Worm (Caenorhabditis elegans) whole organism, L4 larva: Measurements from ENCODE around the gene F11A10.5.

Source experiments
- F26F4.8 ChIP-seq: fragments of 200-800 bp; sonication (Bioruptor generic); conservative IDR thresholded peaks from 2 replicates; pipeline ENCODE4 v1.3.6; 2022; ENCODE audit warnings: missing genetic modification characterization, missing compliant biosample characterization
- F37D6.2 ChIP-seq: sonication (generic microtip); optimal IDR thresholded peaks from 2 replicates; lab custom pipeline; 2016; ENCODE audit warnings: mild to moderate bottlenecking, missing genetic modification characterization, missing compliant biosample characterization
- F44E2.7 ChIP-seq: fragments of 200-800 bp; sonication (Bioruptor generic); IDR thresholded peaks from 2 replicates; pipeline ENCODE4 v2.1.2; 2022; ENCODE audit warnings: missing genetic modification characterization, missing compliant biosample characterization
- T20F7.1 ChIP-seq: fragments of 200-800 bp; sonication (Bioruptor generic); optimal IDR thresholded peaks from 2 replicates; lab custom pipeline; 2018; ENCODE audit warnings: mild to moderate bottlenecking, missing genetic modification characterization, missing compliant biosample characterization
- T26A8.4 ChIP-seq: fragments of 200-800 bp; sonication (Bioruptor generic); IDR thresholded peaks from 2 replicates; pipeline ENCODE4 v1.3.6; 2022; ENCODE audit warnings: missing genetic modification characterization, missing compliant biosample characterization
- Y105C5A.15 ChIP-seq: fragments of 200-800 bp; sonication (Bioruptor generic); IDR thresholded peaks from 2 replicates; pipeline ENCODE4 v1.3.6; 2022; ENCODE audit warnings: missing genetic modification characterization, missing compliant biosample characterization
- Y48G9A.11 ChIP-seq: fragments of 200-800 bp; sonication (Bioruptor generic); IDR thresholded peaks from 2 replicates; pipeline ENCODE4 v1.3.6; 2022; ENCODE audit warnings: missing genetic modification reagents, missing genetic modification characterization, missing compliant biosample characterization
- Y5F2A.4 ChIP-seq: fragments of 200-800 bp; sonication (Bioruptor generic); optimal IDR thresholded peaks from 2 replicates; lab custom pipeline; 2018; ENCODE audit warnings: mild to moderate bottlenecking, missing genetic modification characterization, missing compliant biosample characterization
- Y75B8A.6 ChIP-seq: fragments of 200-800 bp; sonication (Bioruptor generic); IDR thresholded peaks from 2 replicates; pipeline ENCODE4 v1.3.6; 2022; ENCODE audit warnings: missing genetic modification reagents, missing genetic modification characterization, missing compliant biosample characterization
- aha-1 ChIP-seq: fragments of 150-350 bp; peaks from one replicate; lab custom pipeline; 2014; ENCODE audit warnings: missing biosample characterization, missing genetic modification characterization
- aly-2 ChIP-seq: sonication (generic microtip); optimal IDR thresholded peaks from 2 replicates; lab custom pipeline; 2018; ENCODE audit warnings: missing biosample characterization, missing genetic modification characterization
- ama-1 ChIP-seq: fragments of 150-350 bp; optimal IDR thresholded peaks from 2 replicates; lab custom pipeline; 2014; ENCODE audit warnings: inconsistent platforms, mixed read lengths
- attf-4 ChIP-seq: sonication (generic microtip); optimal IDR thresholded peaks from 3 replicates; lab custom pipeline; 2017; ENCODE audit warnings: missing biosample characterization, missing genetic modification characterization
- ceh-32 ChIP-seq: sonication (generic microtip); optimal IDR thresholded peaks from 2 replicates; lab custom pipeline; 2016; ENCODE audit warnings: mild to moderate bottlenecking, missing genetic modification characterization, missing compliant biosample characterization; ENCODE audit not compliant: poor library complexity
- ceh-82 ChIP-seq: sonication (generic microtip); optimal IDR thresholded peaks from 2 replicates; lab custom pipeline; 2017; ENCODE audit warnings: missing biosample characterization, missing genetic modification characterization
- cey-2 ChIP-seq: sonication (generic microtip); optimal IDR thresholded peaks from 3 replicates; lab custom pipeline; 2017; ENCODE audit warnings: missing genetic modification characterization, mild to moderate bottlenecking, missing compliant biosample characterization, antibody characterized with exemption, borderline replicate concordance; ENCODE audit not compliant: insufficient read depth
- ctbp-1 ChIP-seq: fragments of 200-800 bp; sonication (Bioruptor generic); IDR thresholded peaks from 2 replicates; pipeline ENCODE4 v1.3.6; 2022; ENCODE audit warnings: missing genetic modification reagents, missing genetic modification characterization, missing compliant biosample characterization
- daf-19 ChIP-seq: fragments of 200-800 bp; sonication (Bioruptor generic); conservative IDR thresholded peaks from 2 replicates; pipeline ENCODE4 v1.3.6; 2022; ENCODE audit warnings: missing genetic modification characterization, missing compliant biosample characterization
- dmd-6 ChIP-seq: fragments of 200-800 bp; sonication (Bioruptor generic); IDR thresholded peaks from 2 replicates; pipeline ENCODE4 v1.3.6; 2022; ENCODE audit warnings: missing genetic modification reagents, missing genetic modification characterization, missing compliant biosample characterization
- dmd-8 ChIP-seq: fragments of 200-800 bp; sonication (Bioruptor generic); IDR thresholded peaks from 2 replicates; pipeline ENCODE4 v1.3.6; 2022; ENCODE audit warnings: missing genetic modification characterization, missing compliant biosample characterization
- dmd-9 ChIP-seq: fragments of 200-800 bp; sonication (Bioruptor generic); IDR thresholded peaks from 2 replicates; pipeline ENCODE4 v1.3.6; 2022; ENCODE audit warnings: missing genetic modification reagents, missing genetic modification characterization, missing compliant biosample characterization
- dpl-1 ChIP-seq: fragments of 150-350 bp; optimal IDR thresholded peaks from 2 replicates; lab custom pipeline; 2014; ENCODE audit warnings: missing biosample characterization, missing genetic modification reagents, missing genetic modification characterization
- dve-1 ChIP-seq: sonication (generic microtip); optimal IDR thresholded peaks from 2 replicates; lab custom pipeline; 2017; ENCODE audit warnings: antibody characterized with exemption, mild to moderate bottlenecking, missing genetic modification characterization, missing compliant biosample characterization; ENCODE audit not compliant: insufficient read depth
- egl-27 ChIP-seq: sonication (generic microtip); optimal IDR thresholded peaks from 3 replicates; lab custom pipeline; 2017; ENCODE audit warnings: missing biosample characterization, missing genetic modification reagents, missing genetic modification characterization
- fkh-10 ChIP-seq: fragments of 150-350 bp; optimal IDR thresholded peaks from 2 replicates; lab custom pipeline; 2014; ENCODE audit warnings: missing biosample characterization, missing genetic modification reagents, missing genetic modification characterization
- fos-1 ChIP-seq: fragments of 150-350 bp; optimal IDR thresholded peaks from 2 replicates; lab custom pipeline; 2014; ENCODE audit warnings: missing biosample characterization, missing genetic modification characterization
- gei-8 ChIP-seq: fragments of 200-800 bp; sonication (Bioruptor generic); optimal IDR thresholded peaks from 2 replicates; lab custom pipeline; 2018; ENCODE audit warnings: mild to moderate bottlenecking, missing genetic modification characterization, missing compliant biosample characterization
- hif-1 ChIP-seq, 2 experiments: sonication (generic microtip); optimal IDR thresholded peaks; 2 replicates each; lab custom pipeline; 2016 to 2017; ENCODE audit warnings: missing compliant biosample characterization in 2 of 2, missing genetic modification characterization in 2 of 2, missing genetic modification reagents in 2 of 2, missing genotype in 2 of 2, mild to moderate bottlenecking in 1 of 2
- jun-1 ChIP-seq: fragments of 150-350 bp; optimal IDR thresholded peaks from 2 replicates; lab custom pipeline; 2014; ENCODE audit warnings: missing biosample characterization, missing genetic modification reagents, missing genetic modification characterization
- lin-1 ChIP-seq: fragments of 200-800 bp; sonication (Bioruptor generic); IDR thresholded peaks from 2 replicates; pipeline ENCODE4 v1.3.6; 2022; ENCODE audit warnings: missing genetic modification reagents, missing genetic modification characterization, missing compliant biosample characterization
- lin-29 ChIP-seq: fragments of 200-800 bp; sonication (Bioruptor generic); IDR thresholded peaks from 2 replicates; pipeline ENCODE4 v1.3.6; 2022; ENCODE audit warnings: missing genetic modification reagents, missing genetic modification characterization, missing compliant biosample characterization
- lin-38 ChIP-seq: fragments of 200-800 bp; sonication (Bioruptor generic); IDR thresholded peaks from 2 replicates; pipeline ENCODE4 v1.3.6; 2022; ENCODE audit warnings: missing genetic modification reagents, missing genetic modification characterization, missing compliant biosample characterization
- lsy-2 ChIP-seq, 2 experiments: fragments of 150-350 bp in 1 of 2; sonication (generic microtip) in 1 of 2; optimal IDR thresholded peaks; 2 replicates each; lab custom pipeline; 2014 to 2017; ENCODE audit warnings: missing biosample characterization in 2 of 2, missing genetic modification characterization in 2 of 2
- mdt-29 ChIP-seq: fragments of 200-800 bp; sonication (Bioruptor generic); IDR thresholded peaks from 2 replicates; pipeline ENCODE4 v1.3.6; 2022; ENCODE audit warnings: missing genetic modification reagents, missing genetic modification characterization, missing compliant biosample characterization
- mep-1 ChIP-seq: fragments of 150-350 bp; sonication (generic microtip); optimal IDR thresholded peaks from 3 replicates; lab custom pipeline; 2014; ENCODE audit warnings: missing biosample characterization, missing genetic modification characterization
- nhr-10 ChIP-seq: fragments of 150-350 bp; optimal IDR thresholded peaks from 2 replicates; lab custom pipeline; 2014; ENCODE audit warnings: missing biosample characterization, missing genetic modification characterization
- nhr-102 ChIP-seq: sonication (generic microtip); optimal IDR thresholded peaks from 2 replicates; lab custom pipeline; 2016; ENCODE audit warnings: mild to moderate bottlenecking, missing genetic modification characterization, moderate library complexity, missing compliant biosample characterization
- nhr-11 ChIP-seq: fragments of 150-350 bp; optimal IDR thresholded peaks from 2 replicates; lab custom pipeline; 2014; ENCODE audit warnings: missing biosample characterization, missing genetic modification characterization
- nhr-28 ChIP-seq: fragments of 150-350 bp; optimal IDR thresholded peaks from 2 replicates; lab custom pipeline; 2014; ENCODE audit warnings: missing biosample characterization, missing genetic modification characterization
- nhr-42 ChIP-seq: fragments of 200-800 bp; sonication (Bioruptor generic); IDR thresholded peaks from 2 replicates; pipeline ENCODE4 v1.3.6; 2022; ENCODE audit warnings: missing genetic modification characterization, missing compliant biosample characterization
- nhr-48 ChIP-seq: sonication (generic microtip); optimal IDR thresholded peaks from 2 replicates; lab custom pipeline; 2016; ENCODE audit warnings: mild to moderate bottlenecking, missing genetic modification characterization, missing compliant biosample characterization
- nhr-76 ChIP-seq: fragments of 150-350 bp; optimal IDR thresholded peaks from 2 replicates; lab custom pipeline; 2014; ENCODE audit warnings: missing biosample characterization, missing genetic modification characterization
- pqm-1 ChIP-seq: sonication (generic microtip); optimal IDR thresholded peaks from 2 replicates; lab custom pipeline; 2017; ENCODE audit warnings: missing biosample characterization, missing genetic modification characterization
- rbr-2 ChIP-seq: sonication (generic microtip); optimal IDR thresholded peaks from 2 replicates; lab custom pipeline; 2016; ENCODE audit warnings: missing genotype, missing genetic modification characterization, missing compliant biosample characterization
- saeg-2 ChIP-seq: fragments of 200-800 bp; sonication (Bioruptor generic); IDR thresholded peaks from 2 replicates; pipeline ENCODE4 v1.3.6; 2022; ENCODE audit warnings: missing genetic modification reagents, missing genetic modification characterization, missing compliant biosample characterization
- sdz-12 ChIP-seq: fragments of 200-800 bp; sonication (Bioruptor generic); optimal IDR thresholded peaks from 2 replicates; lab custom pipeline; 2018; ENCODE audit warnings: mild to moderate bottlenecking, missing genetic modification characterization, missing compliant biosample characterization
- set-16 ChIP-seq: fragments of 200-800 bp; sonication (Bioruptor generic); IDR thresholded peaks from 2 replicates; pipeline ENCODE4 v1.3.6; 2022; ENCODE audit warnings: missing genetic modification reagents, missing genetic modification characterization, missing compliant biosample characterization
- snpc-1.2 ChIP-seq: fragments of 200-800 bp; sonication (Bioruptor generic); IDR thresholded peaks from 2 replicates; pipeline ENCODE4 v1.3.6; 2022; ENCODE audit warnings: missing genetic modification reagents, missing genetic modification characterization, missing compliant biosample characterization
- snpc-4 ChIP-seq: fragments of 150-350 bp; optimal IDR thresholded peaks from 2 replicates; lab custom pipeline; 2014; ENCODE audit warnings: missing biosample characterization, missing genetic modification characterization
- zag-1 ChIP-seq: fragments of 150-350 bp; optimal IDR thresholded peaks from 2 replicates; lab custom pipeline; 2014; ENCODE audit warnings: missing biosample characterization, missing genetic modification characterization
- zfp-3 ChIP-seq: fragments of 200-800 bp; sonication (Bioruptor generic); conservative IDR thresholded peaks from 2 replicates; pipeline ENCODE4 v1.3.6; 2022; ENCODE audit warnings: missing genetic modification reagents, missing genetic modification characterization, missing compliant biosample characterization
- ztf-11 ChIP-seq: fragments of 150-350 bp; optimal IDR thresholded peaks from 2 replicates; lab custom pipeline; 2014; ENCODE audit warnings: missing biosample characterization, missing genetic modification characterization

F11A10.5 gene

DNA sequence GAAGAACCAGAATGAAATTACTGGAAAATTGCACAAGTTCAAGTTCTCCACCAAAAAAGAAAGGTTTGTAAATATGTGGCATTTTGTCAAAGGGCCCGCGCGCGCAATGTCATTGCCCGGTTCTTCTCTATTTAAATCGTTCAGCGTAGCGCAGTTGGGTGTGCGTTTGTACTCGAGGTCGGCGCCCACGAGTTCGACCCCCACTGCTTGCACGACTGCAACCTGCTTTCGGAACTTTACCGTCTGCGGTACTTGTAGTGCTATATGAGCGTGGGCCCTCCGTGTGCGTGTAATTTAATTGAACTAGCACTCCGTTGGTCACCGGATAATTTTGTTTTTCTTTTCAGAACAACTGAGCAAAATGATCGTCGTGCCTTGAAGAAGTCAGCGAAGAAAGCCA, 7.4 kb upstream of the F11A10.5 start (continued):
- peak; percentile 79; the same call in 1 of the 2 replicates for TF ChIP-seq zfp-3 (GFP tag; lab: Robert Waterston, UW)
- TF ChIP-seq dve-1 (tag; lab: Kevin White, UChicago), result peak; percentile 74
- TF ChIP-seq T26A8.4, result peak; percentile 84
- no peak for TF ChIP-seq cey-2
- peak; percentile 82 for TF ChIP-seq lin-29 (GFP tag; lab: Robert Waterston, UW)
- TF ChIP-seq nhr-28 (tag; lab: Kevin White, UChicago), result no peak
- TF ChIP-seq nhr-48, result peak; percentile 69
- TF ChIP-seq mep-1 (tag; lab: Kevin White, UChicago), result peak; percentile 89
- TF ChIP-seq Y5F2A.4 (GFP tag; lab: Kevin White, UChicago), result peak; percentile 76
- TF ChIP-seq ceh-32, result no peak
- TF ChIP-seq ama-1, result no peak
- TF ChIP-seq pqm-1 (tag; lab: Kevin White, UChicago), result peak; percentile 14
- TF ChIP-seq lin-38 (GFP tag; lab: Robert Waterston, UW), result peak; percentile 88
- TF ChIP-seq Y48G9A.11, result peak; percentile 86
- TF ChIP-seq aha-1 (tag; lab: Kevin White, UChicago), result peak; percentile 99
- TF ChIP-seq T20F7.1 (GFP tag; lab: Kevin White, UChicago), result no peak
- TF ChIP-seq F44E2.7, result peak; percentile 94
- TF ChIP-seq nhr-102 (tag; lab: Kevin White, UChicago), result peak; percentile 84
- peak; percentile 68; the same call in 1 of the 2 replicates for TF ChIP-seq dmd-9
- no peak for TF ChIP-seq egl-27
- TF ChIP-seq nhr-76 (tag; lab: Kevin White, UChicago), result no peak
- peak; percentile 66 for TF ChIP-seq dmd-6 (GFP tag; lab: Robert Waterston, UW)
- peak; percentile 92 for TF ChIP-seq snpc-1.2 (GFP tag; lab: Robert Waterston, UW)
- 0 out of 2 replicates have a peak, but pooled peaks have one; percentile 27 for TF ChIP-seq Y75B8A.6 (GFP tag; lab: Robert Waterston, UW)
- peak; percentile 11 for TF ChIP-seq jun-1
- TF ChIP-seq nhr-10, result no peak
- no peak for TF ChIP-seq snpc-4 (tag; lab: Kevin White, UChicago)
- peak; percentile 48 for TF ChIP-seq dpl-1
- TF ChIP-seq sdz-12, result peak; percentile 75
- TF ChIP-seq mdt-29 (GFP tag; lab: Robert Waterston, UW), result peak; percentile 18; the same call in 1 of the 2 replicates
- TF ChIP-seq saeg-2, result peak; percentile 51; the same call in 1 of the 2 replicates
- TF ChIP-seq fkh-10, result no peak
- no peak for TF ChIP-seq nhr-11
- TF ChIP-seq zag-1 (tag; lab: Kevin White, UChicago), result no peak
- TF ChIP-seq daf-19 (GFP tag; lab: Robert Waterston, UW), result peak; percentile 55; the same call in 1 of the 2 replicates
- TF ChIP-seq lsy-2 (tag; optimal IDR thresholded peaks at IDR 0.05; lab: Kevin White, UChicago), result peak in 1 of 2 experiments; percentile 61
- TF ChIP-seq gei-8 (GFP tag; lab: Kevin White, UChicago), result peak; percentile 88
- TF ChIP-seq Y105C5A.15, result peak; percentile 94
- TF ChIP-seq attf-4 (tag; lab: Kevin White, UChicago), result no peak
- TF ChIP-seq dmd-8 (GFP tag; lab: Robert Waterston, UW), result peak; percentile 92
- peak; percentile 64 for TF ChIP-seq lin-1 (GFP tag; lab: Robert Waterston, UW)
- TF ChIP-seq fos-1 (tag; lab: Kevin White, UChicago), result no peak
- peak; percentile 76; the same call in 1 of the 2 replicates for TF ChIP-seq nhr-42 (GFP tag; lab: Robert Waterston, UW)
- TF ChIP-seq F26F4.8, result peak; percentile 89
- TF ChIP-seq ztf-11 (tag; lab: Kevin White, UChicago), result no peak
- TF ChIP-seq ctbp-1 (GFP tag; lab: Robert Waterston, UW), result peak; percentile 92
- peak in 1 of 2 experiments; percentile 47 for TF ChIP-seq hif-1 (tag; optimal IDR thresholded peaks at IDR 0.05; lab: Kevin White, UChicago)
- TF ChIP-seq rbr-2 (tag; lab: Kevin White, UChicago), result peak; percentile 81
- no peak for TF ChIP-seq ceh-82 (tag; lab: Kevin White, UChicago)
- TF ChIP-seq F37D6.2 (tag; lab: Kevin White, UChicago), result peak; percentile 61
- peak; percentile 14 for TF ChIP-seq aly-2 (tag; lab: Kevin White, UChicago)
- TF ChIP-seq set-16 (GFP tag; lab: Robert Waterston, UW), result peak; percentile 67
